Fruit fly (Drosophila melanogaster) whole organism, prepupa: Measurements from ENCODE around the gene Msp300.

Experiments
- CG10669 ChIP-seq: fragments of 200-800 bp; sonication (Bioruptor generic); optimal IDR thresholded peaks from 3 replicates; lab custom pipeline; 2018; ENCODE audit warnings: missing biosample characterization, mild to moderate bottlenecking, missing genetic modification characterization, moderate library complexity
- CG11294 ChIP-seq: fragments of 200-800 bp; sonication (Bioruptor generic); IDR thresholded peaks from 2 replicates; pipeline ENCODE4 v1.3.6; 2022; ENCODE audit warnings: missing biosample characterization, missing genetic modification characterization
- CG11762 ChIP-seq: fragments of 200-800 bp; sonication (Bioruptor generic); optimal IDR thresholded peaks from 3 replicates; lab custom pipeline; 2016; ENCODE audit warnings: missing biosample characterization, missing genetic modification characterization; ENCODE audit not compliant: insufficient read depth
- CG11902 ChIP-seq: fragments of 200-800 bp; sonication (Bioruptor generic); optimal IDR thresholded peaks from 3 replicates; lab custom pipeline; 2016; ENCODE audit warnings: missing biosample characterization, missing genetic modification characterization
- CG15336 ChIP-seq: fragments of 200-800 bp; sonication (Bioruptor generic); IDR thresholded peaks from 2 replicates; pipeline ENCODE4 v1.3.6; 2022; ENCODE audit warnings: missing biosample characterization, missing genetic modification characterization
- CG16779 ChIP-seq: fragments of 200-800 bp; sonication (Bioruptor generic); optimal IDR thresholded peaks from 3 replicates; lab custom pipeline; 2017; ENCODE audit warnings: missing biosample characterization, mild to moderate bottlenecking, missing genetic modification characterization
- CG3032 ChIP-seq: fragments of 200-800 bp; optimal IDR thresholded peaks from 2 replicates; lab custom pipeline; 2019; ENCODE audit warnings: missing biosample characterization, mild to moderate bottlenecking, missing genetic modification characterization, moderate library complexity
- CG31627 ChIP-seq: fragments of 200-800 bp; sonication (Bioruptor generic); optimal IDR thresholded peaks from 3 replicates; lab custom pipeline; 2016; ENCODE audit warnings: missing biosample characterization, missing genetic modification characterization
- CG34406 ChIP-seq: fragments of 200-800 bp; sonication (Bioruptor generic); optimal IDR thresholded peaks from 3 replicates; lab custom pipeline; 2016; ENCODE audit warnings: missing biosample characterization, missing genetic modification characterization
- CG3919 ChIP-seq: fragments of 200-800 bp; sonication (Bioruptor generic); optimal IDR thresholded peaks from 3 replicates; lab custom pipeline; 2016; ENCODE audit warnings: missing biosample characterization, missing genetic modification characterization
- CG4318 ChIP-seq: fragments of 200-800 bp; sonication (Bioruptor generic); optimal IDR thresholded peaks from 3 replicates; lab custom pipeline; 2017; ENCODE audit warnings: missing biosample characterization, mild to moderate bottlenecking, missing genetic modification characterization
- CG6163 ChIP-seq: fragments of 200-800 bp; sonication (Bioruptor generic); IDR thresholded peaks from 3 replicates; pipeline ENCODE4 v1.3.6; 2022; ENCODE audit warnings: missing biosample characterization, missing genetic modification characterization
- CG6276 ChIP-seq: fragments of 200-800 bp; sonication (Bioruptor generic); optimal IDR thresholded peaks from 2 replicates; lab custom pipeline; 2017; ENCODE audit warnings: missing biosample characterization, mild to moderate bottlenecking, missing genetic modification characterization
- CG6792 ChIP-seq: fragments of 200-800 bp; sonication (Bioruptor generic); optimal IDR thresholded peaks from 3 replicates; lab custom pipeline; 2016; ENCODE audit warnings: missing biosample characterization, missing genetic modification characterization
- CG6808 ChIP-seq: fragments of 200-800 bp; sonication (Bioruptor generic); optimal IDR thresholded peaks from 3 replicates; lab custom pipeline; 2017; ENCODE audit warnings: missing biosample characterization, missing genetic modification characterization, mild to moderate bottlenecking, moderate library complexity, missing genetic modification reagents
- CG6854 ChIP-seq: fragments of 200-800 bp; sonication (Bioruptor generic); optimal IDR thresholded peaks from 2 replicates; lab custom pipeline; 2017; ENCODE audit warnings: missing biosample characterization, mild to moderate bottlenecking, missing genetic modification characterization
- CG7368 ChIP-seq: fragments of 200-800 bp; sonication (Bioruptor generic); optimal IDR thresholded peaks from 3 replicates; lab custom pipeline; 2016; ENCODE audit warnings: missing biosample characterization, missing genetic modification characterization
- CG8119 ChIP-seq: fragments of 200-800 bp; sonication (Bioruptor generic); IDR thresholded peaks from 3 replicates; pipeline ENCODE4 v1.3.6; 2022; ENCODE audit warnings: missing biosample characterization, missing genetic modification characterization
- CG8632 ChIP-seq: fragments of 200-800 bp; sonication (Bioruptor generic); optimal IDR thresholded peaks from 3 replicates; lab custom pipeline; 2016; ENCODE audit warnings: missing biosample characterization, missing genetic modification characterization
- CG9139 ChIP-seq: fragments of 200-800 bp; sonication (Bioruptor generic); optimal IDR thresholded peaks from 3 replicates; lab custom pipeline; 2017; ENCODE audit warnings: missing biosample characterization, mild to moderate bottlenecking, missing genetic modification characterization
- Eip75B ChIP-seq: fragments of 200-800 bp; sonication (Bioruptor generic); optimal IDR thresholded peaks from 3 replicates; lab custom pipeline; 2016; ENCODE audit warnings: missing biosample characterization, missing genetic modification characterization
- Eip78C ChIP-seq: fragments of 200-800 bp; sonication (Bioruptor generic); peaks from one replicate; lab custom pipeline; 2016; ENCODE audit warnings: missing biosample characterization, missing genetic modification characterization
- Eip93F ChIP-seq: fragments of 200-800 bp; sonication (Bioruptor generic); optimal IDR thresholded peaks from 2 replicates; lab custom pipeline; 2016; ENCODE audit warnings: missing biosample characterization, mild to moderate bottlenecking, missing genetic modification characterization
- Ets21C ChIP-seq: fragments of 200-800 bp; sonication (Bioruptor generic); optimal IDR thresholded peaks from 3 replicates; lab custom pipeline; 2016; ENCODE audit warnings: missing biosample characterization, missing genetic modification characterization
- Ets96B ChIP-seq: fragments of 200-800 bp; optimal IDR thresholded peaks from 2 replicates; lab custom pipeline; 2019; ENCODE audit warnings: missing biosample characterization, mild to moderate bottlenecking, missing genetic modification characterization, moderate library complexity
- Hr38 ChIP-seq: sonication (Bioruptor generic); optimal IDR thresholded peaks from 2 replicates; lab custom pipeline; 2016; ENCODE audit warnings: missing biosample characterization, missing genetic modification characterization
- Hr39 ChIP-seq: fragments of 200-800 bp; sonication (Bioruptor generic); optimal IDR thresholded peaks from 2 replicates; lab custom pipeline; 2016; ENCODE audit warnings: missing biosample characterization, missing genetic modification characterization
- Hr4 ChIP-seq: fragments of 200-800 bp; sonication (Bioruptor generic); optimal IDR thresholded peaks from 3 replicates; lab custom pipeline; 2016; ENCODE audit warnings: missing biosample characterization, missing genetic modification characterization
- Lpt ChIP-seq: fragments of 200-800 bp; sonication (Bioruptor generic); optimal IDR thresholded peaks from 3 replicates; lab custom pipeline; 2016; ENCODE audit warnings: missing biosample characterization, missing genetic modification characterization
- Met ChIP-seq: fragments of 200-800 bp; sonication (Bioruptor generic); optimal IDR thresholded peaks from 3 replicates; lab custom pipeline; 2016; ENCODE audit warnings: missing biosample characterization, missing genetic modification characterization
- OdsH ChIP-seq: fragments of 200-800 bp; sonication (Bioruptor generic); optimal IDR thresholded peaks from 3 replicates; lab custom pipeline; 2016; ENCODE audit warnings: missing biosample characterization, missing genetic modification characterization
- Sox102F ChIP-seq: fragments of 200-800 bp; sonication (Bioruptor generic); optimal IDR thresholded peaks from 2 replicates; lab custom pipeline; 2016; ENCODE audit warnings: missing biosample characterization, mild to moderate bottlenecking, missing genetic modification characterization
- Sox14 ChIP-seq: fragments of 200-800 bp; sonication (Bioruptor generic); optimal IDR thresholded peaks from 3 replicates; lab custom pipeline; 2016; ENCODE audit warnings: missing biosample characterization, missing genetic modification characterization
- Sox15 ChIP-seq: fragments of 200-800 bp; sonication (Bioruptor generic); optimal IDR thresholded peaks from 3 replicates; lab custom pipeline; 2016; ENCODE audit warnings: missing biosample characterization, missing genetic modification characterization
- achi ChIP-seq: fragments of 200-800 bp; sonication (Bioruptor generic); optimal IDR thresholded peaks from 3 replicates; lab custom pipeline; 2016; ENCODE audit warnings: missing biosample characterization, missing genetic modification characterization
- acj6 ChIP-seq: fragments of 200-800 bp; sonication (Bioruptor generic); optimal IDR thresholded peaks from 3 replicates; lab custom pipeline; 2016; ENCODE audit warnings: missing biosample characterization, missing genetic modification characterization
- cyc ChIP-seq: fragments of 200-800 bp; sonication (Bioruptor generic); optimal IDR thresholded peaks from 3 replicates; lab custom pipeline; 2016; ENCODE audit warnings: missing biosample characterization, missing genetic modification characterization
- dac ChIP-seq: fragments of 200-800 bp; sonication (Bioruptor generic); optimal IDR thresholded peaks from 2 replicates; lab custom pipeline; 2017; ENCODE audit warnings: missing biosample characterization, mild to moderate bottlenecking, missing genetic modification characterization
- esn ChIP-seq: fragments of 200-800 bp; sonication (Bioruptor generic); optimal IDR thresholded peaks from 2 replicates; lab custom pipeline; 2016; ENCODE audit warnings: missing biosample characterization, mild to moderate bottlenecking, missing genetic modification characterization, moderate library complexity
- fd85E ChIP-seq: fragments of 200-800 bp; sonication (Bioruptor generic); optimal IDR thresholded peaks from 3 replicates; lab custom pipeline; 2016; ENCODE audit warnings: missing biosample characterization, missing genetic modification characterization
- fkh ChIP-seq: fragments of 200-800 bp; sonication (Bioruptor generic); optimal IDR thresholded peaks from 3 replicates; lab custom pipeline; 2017; ENCODE audit warnings: missing biosample characterization, mild to moderate bottlenecking, missing genetic modification characterization, moderate library complexity
- pdm3 ChIP-seq: fragments of 200-800 bp; sonication (Bioruptor generic); optimal IDR thresholded peaks from 3 replicates; lab custom pipeline; 2016; ENCODE audit warnings: missing biosample characterization, missing genetic modification characterization
- salr ChIP-seq, 2 experiments: fragments of 200-800 bp; sonication (Bioruptor generic); optimal IDR thresholded peaks; 3 replicates each; lab custom pipeline; 2016 to 2018; ENCODE audit warnings: missing biosample characterization in 2 of 2, missing genetic modification characterization in 2 of 2, mild to moderate bottlenecking in 1 of 2
- spab ChIP-seq: fragments of 200-800 bp; sonication (Bioruptor generic); optimal IDR thresholded peaks from 2 replicates; lab custom pipeline; 2017; ENCODE audit warnings: missing biosample characterization, mild to moderate bottlenecking, missing genetic modification characterization, missing genetic modification reagents
- ss ChIP-seq, 2 experiments: fragments of 200-800 bp; sonication (Bioruptor generic); optimal IDR thresholded peaks; 2 replicates in 1 of 2; 3 replicates in 1 of 2; lab custom pipeline; 2017 to 2018; ENCODE audit warnings: mild to moderate bottlenecking in 2 of 2, missing biosample characterization in 2 of 2, missing genetic modification characterization in 2 of 2, moderate library complexity in 1 of 2
- svp ChIP-seq: fragments of 200-800 bp; sonication (Bioruptor generic); peaks from one replicate; lab custom pipeline; 2016; ENCODE audit warnings: missing biosample characterization, missing genetic modification characterization
- topi ChIP-seq: fragments of 200-800 bp; sonication (Bioruptor generic); optimal IDR thresholded peaks from 3 replicates; lab custom pipeline; 2016; ENCODE audit warnings: missing biosample characterization, missing genetic modification characterization
- vri ChIP-seq: fragments of 200-800 bp; sonication (Bioruptor generic); optimal IDR thresholded peaks from 3 replicates; lab custom pipeline; 2016; ENCODE audit warnings: missing biosample characterization, mild to moderate bottlenecking, missing genetic modification characterization

Msp300 gene

DNA sequence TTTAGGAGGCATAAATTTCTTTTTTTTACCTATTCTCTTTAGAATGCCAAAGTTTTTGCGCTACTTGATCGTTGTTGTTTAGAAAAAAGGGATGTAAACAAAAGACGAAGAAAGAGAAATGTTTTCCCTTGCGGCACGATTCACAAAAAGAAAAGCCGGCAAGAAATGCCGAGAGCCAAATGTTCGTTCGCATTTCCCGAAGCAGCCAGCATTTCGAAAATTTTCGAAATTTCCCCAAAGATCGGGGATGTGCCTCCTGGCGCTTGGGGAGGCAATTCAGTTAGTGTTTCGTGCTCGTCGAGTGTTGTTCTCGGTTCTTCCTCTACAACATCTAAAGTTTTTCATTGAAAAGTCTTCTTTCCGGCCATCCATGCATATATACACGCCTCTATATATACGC lies at the start of gene Msp300:
Gene Msp300, plus strand, starts transcription at position 301 of the 400 bp plus-strand sequence.
- TF ChIP-seq Sox14 (GFP tag; lab: Kevin White, UChicago) (no peak), CG8632 (GFP tag; lab: Kevin White, UChicago) (no peak), spab (GFP tag; lab: Kevin White, UChicago) (no peak), esn (no peak), CG15336 (GFP tag; lab: Robert Waterston, UW) (no peak), cyc (GFP tag; lab: Kevin White, UChicago) (no peak), CG3919 (no peak), Hr38 (GFP tag; lab: Kevin White, UChicago) (no peak), CG31627 (GFP tag; lab: Kevin White, UChicago) (no peak), CG11294 (no peak), Sox102F (GFP tag; lab: Kevin White, UChicago) (no peak), Sox15 (GFP tag; lab: Kevin White, UChicago) (no peak), achi (GFP tag; lab: Kevin White, UChicago) (no peak), Lpt (GFP tag; lab: Kevin White, UChicago) (no peak), salr (GFP tag; optimal IDR thresholded peaks at IDR 0.05; lab: Kevin White, UChicago) (no peak), CG34406 (GFP tag; lab: Kevin White, UChicago) (no peak), vri (GFP tag; lab: Kevin White, UChicago) (no peak), Ets96B (tag; lab: Kevin White, UChicago) (no peak), Ets21C (GFP tag; lab: Kevin White, UChicago) (no peak)

DNA sequence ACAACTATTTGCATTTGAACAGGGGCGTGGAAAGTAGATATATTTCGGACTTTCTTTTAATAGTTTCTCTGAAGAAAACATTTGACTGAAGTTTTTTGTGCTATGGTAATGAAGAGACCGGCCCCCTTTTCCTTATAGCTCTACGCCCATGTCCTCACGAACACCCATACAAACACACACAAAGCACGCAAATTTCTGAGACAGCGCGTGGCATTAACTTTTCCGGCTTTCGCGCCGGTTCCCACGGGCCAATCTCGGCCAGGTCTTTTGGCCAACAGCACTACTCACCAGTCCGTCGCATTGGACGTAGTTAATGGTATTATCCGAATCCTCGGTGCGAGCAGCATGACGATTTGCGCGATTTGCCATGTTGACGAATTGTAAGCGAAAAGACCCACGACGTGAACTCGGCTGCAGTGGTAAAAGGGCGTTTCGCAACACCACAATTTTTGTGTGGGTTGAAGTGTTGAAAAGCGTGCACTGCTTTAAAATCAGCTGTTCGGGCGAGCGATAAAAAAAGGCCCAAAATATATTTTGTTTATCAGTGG lies 48.2 kb upstream of the Msp300 start, which contains the start of gene senju:
Gene senju, plus strand, starts transcription at position 477 of the 548 bp plus-strand sequence.
- peak; percentile 86 for TF ChIP-seq acj6
- TF ChIP-seq CG9139 (GFP tag; lab: Kevin White, UChicago) = peak; percentile 51
- TF ChIP-seq CG6854 (GFP tag; lab: Kevin White, UChicago) = peak; percentile 77
- peak; percentile 58 for TF ChIP-seq CG16779 (tag; lab: Kevin White, UChicago)
- peak; percentile 87 for TF ChIP-seq Met
- TF ChIP-seq Sox15 (GFP tag; lab: Kevin White, UChicago) = peak; percentile 73
- TF ChIP-seq CG4318 (GFP tag; lab: Kevin White, UChicago) = no peak
- TF ChIP-seq Hr39 (GFP tag; lab: Kevin White, UChicago) = peak; percentile 84
- TF ChIP-seq CG6163 (GFP tag; lab: Robert Waterston, UW) = peak; percentile 92
- peak; percentile 75 for TF ChIP-seq CG6808
- TF ChIP-seq OdsH = peak; percentile 88
- TF ChIP-seq CG34406 (GFP tag; lab: Kevin White, UChicago) = peak; percentile 79
- peak; percentile 79 for TF ChIP-seq Lpt (GFP tag; lab: Kevin White, UChicago)
- TF ChIP-seq ss (GFP tag; optimal IDR thresholded peaks at IDR 0.05; lab: Kevin White, UChicago) = peak; percentile 71 to 73
- peak; percentile 77 for TF ChIP-seq Ets96B (tag; lab: Kevin White, UChicago)
- peak; percentile 68 for TF ChIP-seq CG3032 (tag; lab: Kevin White, UChicago)
- peak; percentile 62 for TF ChIP-seq CG11294
- no peak for TF ChIP-seq Eip93F
- peak; percentile 83 for TF ChIP-seq fkh (GFP tag; lab: Kevin White, UChicago)
- peak; percentile 89 for TF ChIP-seq Hr4 (GFP tag; lab: Kevin White, UChicago)
- peak; percentile 95 for TF ChIP-seq Eip78C (GFP tag; lab: Kevin White, UChicago)
- peak; percentile 82 for TF ChIP-seq Ets21C (GFP tag; lab: Kevin White, UChicago)
- TF ChIP-seq Sox14 (GFP tag; lab: Kevin White, UChicago) = peak; percentile 91
- TF ChIP-seq CG8119 = peak; percentile 87
- peak; percentile 84 for TF ChIP-seq cyc (GFP tag; lab: Kevin White, UChicago)
- peak; percentile 75 for TF ChIP-seq CG11762 (GFP tag; lab: Kevin White, UChicago)
- TF ChIP-seq Hr38 (GFP tag; lab: Kevin White, UChicago) = peak; percentile 29
- TF ChIP-seq Eip75B (GFP tag; lab: Kevin White, UChicago) = peak; percentile 83
- TF ChIP-seq pdm3 (GFP tag; lab: Kevin White, UChicago) = peak; percentile 90
- peak; percentile 90 for TF ChIP-seq CG6792 (GFP tag; lab: Kevin White, UChicago)
- peak; percentile 93 for TF ChIP-seq svp (GFP tag; lab: Kevin White, UChicago)
- peak; percentile 80 for TF ChIP-seq dac
- TF ChIP-seq CG6276 = no peak
- peak; percentile 86 for TF ChIP-seq topi
- peak; percentile 80 for TF ChIP-seq CG8632 (GFP tag; lab: Kevin White, UChicago)
- TF ChIP-seq CG10669 (GFP tag; lab: Kevin White, UChicago) = peak; percentile 79
- peak; percentile 72 for TF ChIP-seq CG11902 (GFP tag; lab: Kevin White, UChicago)
- peak; percentile 76 for TF ChIP-seq fd85E (GFP tag; lab: Kevin White, UChicago)
- peak; percentile 83 for TF ChIP-seq CG7368
